Worm (Caenorhabditis elegans): Measurements from ENCODE around the gene C53B4.2.

C53B4.2 gene

DNA sequence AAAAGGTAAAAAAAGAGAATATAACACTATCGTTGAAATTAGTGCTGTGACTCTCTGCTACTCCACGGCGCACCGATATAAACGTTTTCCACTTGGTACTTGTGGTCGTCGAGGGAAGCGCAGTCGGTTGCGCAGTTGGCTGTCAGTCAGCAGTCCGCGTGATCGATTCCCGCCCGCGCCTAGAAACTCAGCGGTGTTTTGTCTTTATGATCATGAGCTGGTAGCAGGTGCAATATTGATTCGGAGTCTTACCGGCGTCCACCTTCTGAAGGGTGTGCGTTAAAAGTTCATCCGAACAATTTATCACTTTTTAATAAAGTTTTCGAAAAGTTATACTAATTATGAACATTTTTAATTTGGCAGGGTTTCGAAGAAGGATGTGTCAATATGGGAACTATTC is 38.9 kb upstream of the C53B4.2 start (continued):
- TF ChIP-seq irx-1 (tag; optimal IDR thresholded peaks at IDR 0.05) (peak; percentile 56), unc-30 (tag; optimal IDR thresholded peaks at IDR 0.05) (no peak), efl-3 (GFP tag; optimal IDR thresholded peaks at IDR 0.05) (peak; percentile 24), nhr-85 (tag) (peak; percentile 81), ztf-11 (tag; optimal IDR thresholded peaks at IDR 0.05) (peak in 1 of 2 experiments; percentile 33), vab-15 (tag; optimal IDR thresholded peaks at IDR 0.05) (no peak), nhr-12 (tag; optimal IDR thresholded peaks at IDR 0.05) (no peak), nhr-84 (tag; optimal IDR thresholded peaks at IDR 0.05) (no peak)

DNA sequence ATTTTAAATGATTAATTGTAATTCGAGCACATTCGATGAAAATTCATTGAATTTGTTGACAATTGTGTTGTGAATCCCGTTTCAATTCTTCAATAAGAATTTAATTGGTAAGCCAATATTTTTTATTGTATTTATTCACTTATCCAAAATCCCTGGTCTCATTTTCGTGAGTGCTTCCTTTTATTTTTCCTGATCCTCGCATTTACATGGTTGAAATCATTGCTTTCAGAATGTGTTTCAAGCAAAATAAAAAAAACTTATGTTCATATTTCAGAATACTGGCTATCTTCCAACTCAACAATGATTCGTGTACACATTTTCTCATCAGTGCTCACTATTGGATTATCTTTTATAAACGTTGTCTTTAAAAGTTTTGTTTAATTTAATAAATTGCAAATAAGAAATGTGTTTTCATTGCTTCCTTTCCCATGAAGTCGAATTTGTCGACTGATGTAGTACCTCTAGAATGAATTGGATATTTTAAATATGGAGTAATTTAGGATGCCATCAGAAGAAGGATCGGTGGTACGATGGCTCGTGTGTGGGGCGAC is 36.0 kb upstream of the C53B4.2 start, which contains the start of the genes D1046.18 and slc-25A26:
Gene D1046.18 (plus strand): TSS at position 301 of the 551 bp plus-strand sequence.
Gene slc-25A26 (plus strand): TSS at position 501 of the 551 bp plus-strand sequence.
- no peak for TF ChIP-seq lin-13 (GFP tag; optimal IDR thresholded peaks at IDR 0.05)
- TF ChIP-seq ceh-88 (GFP tag; IDR thresholded peaks at IDR 0.05) = no peak
- TF ChIP-seq mdl-1 (tag; optimal IDR thresholded peaks at IDR 0.05) = no peak
- no peak for TF ChIP-seq skn-1 (tag; optimal IDR thresholded peaks at IDR 0.05)
- no peak for TF ChIP-seq fkh-4 (tag; optimal IDR thresholded peaks at IDR 0.05; ENCODE audit: borderline replicate concordance)
- TF ChIP-seq nhr-85 (tag) = no peak

ce11 chrIV:8933575-8933974 is 32.4 kb upstream of the C53B4.2 start, which contains the start of gene D1046.4:
D1046.4 (plus strand) TSS chrIV:8933875.
- no peak for TF ChIP-seq ztf-11 (tag; optimal IDR thresholded peaks at IDR 0.05)
- no peak for TF ChIP-seq nhr-47 (tag; optimal IDR thresholded peaks at IDR 0.05)
- TF ChIP-seq lir-3 (tag; optimal IDR thresholded peaks at IDR 0.05; ENCODE audit: poor library complexity) = no peak

ce11 chrIV:8943430-8943829 is 22.6 kb upstream of the C53B4.2 start:
- TF ChIP-seq nhr-71 (tag; optimal IDR thresholded peaks at IDR 0.05) = no peak
- peak; percentile 45 for TF ChIP-seq lin-14 (GFP tag; optimal IDR thresholded peaks at IDR 0.05)
- TF ChIP-seq fkh-10 (GFP tag; optimal IDR thresholded peaks at IDR 0.05) = peak; percentile 17

DNA sequence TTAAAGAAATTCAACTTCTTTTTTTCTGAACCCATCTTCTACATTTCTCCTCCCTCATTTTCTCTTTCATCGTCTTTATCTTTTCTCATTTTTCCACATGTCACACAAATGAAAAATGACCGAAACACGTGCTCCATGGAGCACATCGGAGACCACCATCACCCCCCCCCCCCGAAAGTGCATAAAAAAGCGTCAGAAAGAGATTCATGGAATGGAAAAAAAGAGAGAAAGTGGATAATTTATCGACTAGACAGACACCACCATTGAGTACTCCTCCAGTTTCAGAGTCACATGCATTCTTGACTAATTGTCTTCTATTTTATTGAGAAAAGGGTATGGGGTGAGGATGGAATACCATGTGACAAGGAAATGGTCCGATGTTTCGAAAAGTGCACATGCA is 18.8 kb upstream of the C53B4.2 start:
- TF ChIP-seq ztf-11 (tag; optimal IDR thresholded peaks at IDR 0.05) = peak in 1 of 2 experiments; percentile 29
- TF ChIP-seq swsn-7 (tag; optimal IDR thresholded peaks at IDR 0.05) = peak; percentile 42
- TF ChIP-seq tlp-1 (tag; optimal IDR thresholded peaks at IDR 0.05) = no peak
- TF ChIP-seq nhr-237 (tag; optimal IDR thresholded peaks at IDR 0.05) = no peak
- TF ChIP-seq nhr-77 (tag; optimal IDR thresholded peaks at IDR 0.05) = no peak
- TF ChIP-seq efl-3 (GFP tag; optimal IDR thresholded peaks at IDR 0.05) = no peak
- TF ChIP-seq alr-1 (tag; optimal IDR thresholded peaks at IDR 0.05; ENCODE audit: borderline replicate concordance) = no peak
- no peak for TF ChIP-seq elt-2 (tag; optimal IDR thresholded peaks at IDR 0.05)
- TF ChIP-seq nhr-12 (tag; optimal IDR thresholded peaks at IDR 0.05) = no peak
- TF ChIP-seq lin-35 (GFP tag; optimal IDR thresholded peaks at IDR 0.05) = no peak
- TF ChIP-seq pqm-1 (tag; optimal IDR thresholded peaks at IDR 0.05) = no peak
- no peak for TF ChIP-seq vab-15 (tag; optimal IDR thresholded peaks at IDR 0.05)
- no peak for TF ChIP-seq nhr-85 (tag)
- peak; percentile 52 for TF ChIP-seq snu-23 (GFP tag; optimal IDR thresholded peaks at IDR 0.05)
- peak; percentile 94 for TF ChIP-seq lin-14 (GFP tag; optimal IDR thresholded peaks at IDR 0.05)
- no peak for TF ChIP-seq fos-1 (tag; optimal IDR thresholded peaks at IDR 0.05)
- no peak for TF ChIP-seq unc-98 (GFP tag; IDR thresholded peaks at IDR 0.05)
- TF ChIP-seq dpl-1 (GFP tag; optimal IDR thresholded peaks at IDR 0.05) = no peak
- TF ChIP-seq mab-9 (GFP tag; IDR thresholded peaks at IDR 0.05) = no peak
- TF ChIP-seq skn-1 (tag; optimal IDR thresholded peaks at IDR 0.05) = no peak
- TF ChIP-seq mef-2 (tag; optimal IDR thresholded peaks at IDR 0.05) = no peak
- peak; percentile 69 for TF ChIP-seq nhr-47 (tag; optimal IDR thresholded peaks at IDR 0.05)
- TF ChIP-seq unc-130 (tag; optimal IDR thresholded peaks at IDR 0.05) = peak; percentile 30
- TF ChIP-seq pag-3 (tag; optimal IDR thresholded peaks at IDR 0.05; ENCODE audit: borderline replicate concordance, insufficient read depth) = no peak
- TF ChIP-seq hlh-4 (tag; optimal IDR thresholded peaks at IDR 0.05) = no peak
- TF ChIP-seq egl-27 (tag; optimal IDR thresholded peaks at IDR 0.05) = no peak
- peak; percentile 55 for TF ChIP-seq unc-86 (tag; optimal IDR thresholded peaks at IDR 0.05)
- peak in 1 of 3 experiments; percentile 19 for TF ChIP-seq ceh-82 (tag; optimal IDR thresholded peaks at IDR 0.05)
- TF ChIP-seq ama-1 (optimal IDR thresholded peaks at IDR 0.05) = no peak
- no peak for TF ChIP-seq nhr-28 (tag; optimal IDR thresholded peaks at IDR 0.05)
- TF ChIP-seq lir-3 (tag; optimal IDR thresholded peaks at IDR 0.05; ENCODE audit: poor library complexity) = peak; percentile 20
- no peak for TF ChIP-seq C34B4.2 (tag; optimal IDR thresholded peaks at IDR 0.05)
- TF ChIP-seq elt-3 (tag; optimal IDR thresholded peaks at IDR 0.05) = no peak
- no peak for TF ChIP-seq ceh-63 (GFP tag; optimal IDR thresholded peaks at IDR 0.05)

All from whole organism, L1 larva.